Worm (Caenorhabditis elegans) whole organism, L1 larva: ENCODE results near the gene glo-4.

Experiments
- fkh-10 ChIP-seq: sonication (generic microtip); optimal IDR thresholded peaks from 2 replicates; lab custom pipeline; 2017; ENCODE audit warnings: missing biosample characterization, missing genetic modification reagents, missing genetic modification characterization
- nhr-11 ChIP-seq: fragments of 150-350 bp; optimal IDR thresholded peaks from 2 replicates; lab custom pipeline; 2014; ENCODE audit warnings: missing biosample characterization, missing genetic modification characterization
- nhr-76 ChIP-seq: sonication (generic microtip); optimal IDR thresholded peaks from 2 replicates; lab custom pipeline; 2017; ENCODE audit warnings: missing biosample characterization, missing genetic modification characterization
- pag-3 ChIP-seq: sonication (generic microtip); optimal IDR thresholded peaks from 2 replicates; lab custom pipeline; 2017; ENCODE audit warnings: missing genetic modification characterization, mild to moderate bottlenecking, missing compliant biosample characterization, antibody characterized with exemption, borderline replicate concordance; ENCODE audit not compliant: insufficient read depth

ce11 chrV:9221566-9221965 is 21.5 kb downstream of the glo-4 start, which contains the start of gene grd-6:
- TF ChIP-seq nhr-11 (tag; lab: Kevin White, UChicago) (no peak), fkh-10 (no peak), nhr-76 (tag; lab: Kevin White, UChicago) (no peak), pag-3 (tag; lab: Kevin White, UChicago) (no peak)
